Worm (Caenorhabditis elegans) whole organism, young adult: ENCODE data around the gene F35C5.1.

Source experiments
- B0035.1 ChIP-seq: sonication (generic microtip); optimal IDR thresholded peaks from 2 replicates; lab custom pipeline; 2016; ENCODE audit warnings: missing genetic modification characterization, mild to moderate bottlenecking, missing compliant biosample characterization, missing genotype, missing genetic modification reagents
- C17E4.6 ChIP-seq: fragments of 200-800 bp; sonication (Bioruptor generic); IDR thresholded peaks from 2 replicates; pipeline ENCODE4 v1.3.6; 2022; ENCODE audit warnings: missing genetic modification reagents, missing genetic modification characterization, missing compliant biosample characterization
- F10E7.11 ChIP-seq: sonication (generic microtip); optimal IDR thresholded peaks from 2 replicates; lab custom pipeline; 2017; ENCODE audit warnings: mild to moderate bottlenecking, missing genetic modification characterization, moderate library complexity, missing compliant biosample characterization
- F22D6.2 ChIP-seq: sonication (generic microtip); optimal IDR thresholded peaks from 2 replicates; lab custom pipeline; 2016; ENCODE audit warnings: mild to moderate bottlenecking, missing genetic modification characterization, missing compliant biosample characterization
- F37B4.10 ChIP-seq: fragments of 200-800 bp; sonication (Bioruptor generic); IDR thresholded peaks from 2 replicates; pipeline ENCODE4 v1.3.6; 2022; ENCODE audit warnings: missing genetic modification characterization, missing compliant biosample characterization
- F49E8.2 ChIP-seq: sonication (generic microtip); optimal IDR thresholded peaks from 3 replicates; lab custom pipeline; 2017; ENCODE audit warnings: missing genetic modification characterization, mild to moderate bottlenecking, missing compliant biosample characterization, antibody characterized with exemption, moderate library complexity; ENCODE audit not compliant: insufficient read depth
- T07F8.4 ChIP-seq: sonication (generic microtip); optimal IDR thresholded peaks from 2 replicates; lab custom pipeline; 2016; ENCODE audit warnings: mild to moderate bottlenecking, missing genetic modification characterization, moderate library complexity, missing compliant biosample characterization
- Y53F4B.3 ChIP-seq: fragments of 200-800 bp; sonication (Bioruptor generic); IDR thresholded peaks from 2 replicates; pipeline ENCODE4 v1.3.6; 2022; ENCODE audit warnings: missing genetic modification reagents, missing genetic modification characterization, missing compliant biosample characterization
- Y95B8A.8 ChIP-seq: fragments of 200-800 bp; sonication (Bioruptor generic); IDR thresholded peaks from 2 replicates; pipeline ENCODE4 v1.3.6; 2022; ENCODE audit warnings: missing genetic modification reagents, missing genetic modification characterization, missing compliant biosample characterization
- ama-1 ChIP-seq, 3 experiments: fragments of 150-350 bp in 1 of 3; sonication (generic microtip) in 2 of 3; optimal IDR thresholded peaks; 2 replicates each; lab custom pipeline; 2014 to 2018; ENCODE audit warnings: missing biosample characterization in 2 of 3, missing genetic modification characterization in 2 of 3, missing genetic modification reagents in 2 of 3
- athp-1 ChIP-seq: sonication (generic microtip); optimal IDR thresholded peaks from 2 replicates; lab custom pipeline; 2017; ENCODE audit warnings: mild to moderate bottlenecking, missing genetic modification characterization, missing compliant biosample characterization
- attf-3 ChIP-seq: fragments of 200-800 bp; sonication (Bioruptor generic); conservative IDR thresholded peaks from 2 replicates; pipeline ENCODE4 v1.3.6; 2022; ENCODE audit warnings: missing genetic modification reagents, missing genetic modification characterization, missing compliant biosample characterization
- attf-5 ChIP-seq: fragments of 200-800 bp; sonication (Bioruptor generic); optimal IDR thresholded peaks from 2 replicates; lab custom pipeline; 2018; ENCODE audit warnings: mild to moderate bottlenecking, missing genetic modification characterization, missing compliant biosample characterization
- ccch-3 ChIP-seq: fragments of 200-800 bp; sonication (Bioruptor generic); optimal IDR thresholded peaks from 2 replicates; lab custom pipeline; 2018; ENCODE audit warnings: mild to moderate bottlenecking, missing genetic modification characterization, missing compliant biosample characterization
- cebp-2 ChIP-seq: fragments of 200-800 bp; sonication (Bioruptor generic); IDR thresholded peaks from 2 replicates; pipeline ENCODE4 v1.3.6; 2022; ENCODE audit warnings: missing genetic modification characterization, missing compliant biosample characterization
- ceh-27 ChIP-seq: fragments of 200-800 bp; sonication (Bioruptor generic); optimal IDR thresholded peaks from 2 replicates; lab custom pipeline; 2018; ENCODE audit warnings: mild to moderate bottlenecking, missing genetic modification characterization, moderate library complexity, missing compliant biosample characterization
- ceh-40 ChIP-seq: fragments of 200-800 bp; sonication (Bioruptor generic); IDR thresholded peaks from 2 replicates; pipeline ENCODE4 v1.3.6; 2022; ENCODE audit warnings: missing genetic modification characterization, missing compliant biosample characterization
- chd-7 ChIP-seq: sonication (generic microtip); optimal IDR thresholded peaks from 2 replicates; lab custom pipeline; 2016; ENCODE audit warnings: mild to moderate bottlenecking, missing genetic modification characterization, moderate library complexity, missing compliant biosample characterization
- die-1 ChIP-seq: sonication (generic microtip); optimal IDR thresholded peaks from 2 replicates; lab custom pipeline; 2016; ENCODE audit warnings: missing genotype, mild to moderate bottlenecking, missing genetic modification characterization, missing compliant biosample characterization
- dox-1 ChIP-seq: fragments of 200-800 bp; sonication (Bioruptor generic); IDR thresholded peaks from 2 replicates; pipeline ENCODE4 v1.3.6; 2022; ENCODE audit warnings: missing genetic modification reagents, missing genetic modification characterization, missing compliant biosample characterization
- efl-1 ChIP-seq: fragments of 150-350 bp; optimal IDR thresholded peaks from 2 replicates; lab custom pipeline; 2014; ENCODE audit warnings: missing biosample characterization, missing genetic modification reagents, missing genetic modification characterization
- egl-18 ChIP-seq: fragments of 200-800 bp; sonication (Bioruptor generic); IDR thresholded peaks from 2 replicates; pipeline ENCODE4 v1.3.6; 2022; ENCODE audit warnings: missing genetic modification reagents, missing genetic modification characterization, missing compliant biosample characterization
- egl-44 ChIP-seq: fragments of 200-800 bp; sonication (Bioruptor generic); IDR thresholded peaks from 2 replicates; pipeline ENCODE4 v1.3.6; 2022; ENCODE audit warnings: missing genetic modification reagents, missing genetic modification characterization, missing compliant biosample characterization
- ekl-4 ChIP-seq: fragments of 200-800 bp; sonication (Bioruptor generic); IDR thresholded peaks from 2 replicates; pipeline ENCODE4 v1.3.6; 2022; ENCODE audit warnings: missing genetic modification reagents, missing genetic modification characterization, missing compliant biosample characterization
- gei-17 ChIP-seq: fragments of 200-800 bp; sonication (Bioruptor generic); optimal IDR thresholded peaks from 2 replicates; lab custom pipeline; 2018; ENCODE audit warnings: mild to moderate bottlenecking, missing genetic modification characterization, missing compliant biosample characterization
- hlh-12 ChIP-seq: sonication (generic microtip); optimal IDR thresholded peaks from 2 replicates; lab custom pipeline; 2016; ENCODE audit warnings: missing genetic modification characterization, missing compliant biosample characterization
- hmg-1.2 ChIP-seq: fragments of 200-800 bp; sonication (Bioruptor generic); IDR thresholded peaks from 2 replicates; pipeline ENCODE4 v1.3.6; 2022; ENCODE audit warnings: missing genetic modification reagents, missing genetic modification characterization, missing compliant biosample characterization
- let-607 ChIP-seq, 2 experiments: fragments of 200-800 bp in 1 of 2; sonication (Bioruptor generic) in 1 of 2; sonication (generic microtip) in 1 of 2; optimal IDR thresholded peaks; 2 replicates each; lab custom pipeline; 2016 to 2018; ENCODE audit warnings: mild to moderate bottlenecking in 2 of 2, missing compliant biosample characterization in 2 of 2, missing genetic modification characterization in 2 of 2, moderate library complexity in 2 of 2, missing genotype in 1 of 2
- lir-1 ChIP-seq: fragments of 200-800 bp; sonication (Bioruptor generic); conservative IDR thresholded peaks from 2 replicates; pipeline ENCODE4 v1.3.6; 2022; ENCODE audit warnings: missing genetic modification reagents, missing genetic modification characterization, missing compliant biosample characterization
- madf-10 ChIP-seq: sonication (generic microtip); optimal IDR thresholded peaks from 2 replicates; lab custom pipeline; 2016; ENCODE audit warnings: mild to moderate bottlenecking, missing genetic modification characterization, missing compliant biosample characterization
- nfya-1 ChIP-seq: sonication (generic microtip); optimal IDR thresholded peaks from 2 replicates; lab custom pipeline; 2017; ENCODE audit warnings: antibody characterized with exemption, missing compliant biosample characterization, missing genetic modification characterization, borderline replicate concordance; ENCODE audit not compliant: insufficient read depth
- rpc-1 ChIP-seq, 2 experiments: fragments of 150-350 bp in 1 of 2; sonication (generic microtip) in 1 of 2; optimal IDR thresholded peaks; 2 replicates each; lab custom pipeline; 2014 to 2018; ENCODE audit warnings: missing biosample characterization in 1 of 2, missing genetic modification characterization in 1 of 2, missing genetic modification reagents in 1 of 2, missing genotype in 1 of 2
- sea-2 ChIP-seq: fragments of 200-800 bp; sonication (Bioruptor generic); IDR thresholded peaks from 2 replicates; pipeline ENCODE4 v1.3.6; 2022; ENCODE audit warnings: missing genetic modification characterization, missing compliant biosample characterization
- snpc-3.4 ChIP-seq: sonication (generic microtip); optimal IDR thresholded peaks from 2 replicates; lab custom pipeline; 2017; ENCODE audit warnings: missing genetic modification characterization, mild to moderate bottlenecking, missing compliant biosample characterization, antibody characterized with exemption, moderate library complexity, missing genotype, missing genetic modification reagents
- snpc-4 ChIP-seq, 5 experiments: fragments of 150-350 bp in 1 of 5; sonication (generic microtip) in 4 of 5; optimal IDR thresholded peaks; 2 replicates each; lab custom pipeline; 2014 to 2018; ENCODE audit warnings: missing genetic modification characterization in 5 of 5, missing biosample characterization in 3 of 5, antibody characterized with exemption in 2 of 5, mild to moderate bottlenecking in 2 of 5, missing compliant biosample characterization in 2 of 5, missing genotype in 2 of 5, moderate library complexity in 2 of 5, missing genetic modification reagents in 1 of 5
- somi-1 ChIP-seq: fragments of 200-800 bp; sonication (Bioruptor generic); optimal IDR thresholded peaks from 2 replicates; lab custom pipeline; 2018; ENCODE audit warnings: mild to moderate bottlenecking, missing genetic modification characterization, missing compliant biosample characterization
- sptf-2 ChIP-seq: fragments of 200-800 bp; sonication (Bioruptor generic); optimal IDR thresholded peaks from 2 replicates; lab custom pipeline; 2018; ENCODE audit warnings: mild to moderate bottlenecking, missing genetic modification characterization, missing compliant biosample characterization
- unc-62 ChIP-seq: fragments of 150-350 bp; optimal IDR thresholded peaks from 2 replicates; lab custom pipeline; 2014; ENCODE audit warnings: missing biosample characterization, missing genetic modification reagents, missing genetic modification characterization
- zfh-2 ChIP-seq: fragments of 200-800 bp; sonication (Bioruptor generic); conservative IDR thresholded peaks from 2 replicates; pipeline ENCODE4 v1.3.6; 2022; ENCODE audit warnings: missing genetic modification reagents, missing genetic modification characterization, missing compliant biosample characterization
- ztf-18 ChIP-seq: sonication (generic microtip); optimal IDR thresholded peaks from 2 replicates; lab custom pipeline; 2016; ENCODE audit warnings: missing genotype, mild to moderate bottlenecking, missing genetic modification characterization, missing compliant biosample characterization
- ztf-25 ChIP-seq: fragments of 200-800 bp; sonication (Bioruptor generic); IDR thresholded peaks from 2 replicates; pipeline ENCODE4 v1.3.6; 2022; ENCODE audit warnings: missing genetic modification reagents, missing genetic modification characterization, missing compliant biosample characterization
- ztf-3 ChIP-seq: fragments of 200-800 bp; sonication (Bioruptor generic); optimal IDR thresholded peaks from 2 replicates; lab custom pipeline; 2018; ENCODE audit warnings: mild to moderate bottlenecking, missing genetic modification characterization, missing compliant biosample characterization
- ztf-6 ChIP-seq: fragments of 200-800 bp; sonication (Bioruptor generic); IDR thresholded peaks from 2 replicates; pipeline ENCODE4 v1.3.6; 2022; ENCODE audit warnings: missing genetic modification reagents, missing genetic modification characterization, missing compliant biosample characterization

The F35C5.1 gene

ce11 chrII:12840057-12840456 lies 40.5 kb upstream of the F35C5.1 start, which contains the start of gene lgc-35:
Gene lgc-35 (minus strand): TSS chrII:12840157.
- no peak for TF ChIP-seq die-1 (tag; lab: Kevin White, UChicago)
- TF ChIP-seq chd-7 (tag; lab: Kevin White, UChicago): no peak
- no peak for TF ChIP-seq ceh-40 (GFP tag; lab: Robert Waterston, UW)
- no peak for TF ChIP-seq cebp-2 (GFP tag; lab: Robert Waterston, UW)
- no peak for TF ChIP-seq efl-1 (GFP tag; lab: Kevin White, UChicago)
- no peak for TF ChIP-seq ztf-6 (GFP tag; lab: Robert Waterston, UW)
- no peak for TF ChIP-seq ccch-3 (GFP tag; lab: Kevin White, UChicago)
- no peak for TF ChIP-seq B0035.1 (tag; lab: Kevin White, UChicago)
- TF ChIP-seq Y95B8A.8 (GFP tag; lab: Robert Waterston, UW): no peak
- TF ChIP-seq F49E8.2 (tag; lab: Kevin White, UChicago): no peak
- no peak for TF ChIP-seq ceh-27
- no peak for TF ChIP-seq madf-10
- no peak for TF ChIP-seq ztf-25
- no peak for TF ChIP-seq hlh-12 (tag; lab: Kevin White, UChicago)
- no peak for TF ChIP-seq F22D6.2 (tag; lab: Kevin White, UChicago)

ce11 chrII:12847736-12848135 lies 32.9 kb upstream of the F35C5.1 start, which contains the start of gene pes-10:
Gene pes-10 (minus strand): TSS chrII:12847836.
- TF ChIP-seq Y53F4B.3 (GFP tag; lab: Robert Waterston, UW) (no peak), unc-62 (GFP tag; lab: Kevin White, UChicago) (no peak), zfh-2 (GFP tag; lab: Robert Waterston, UW) (no peak), ztf-18 (tag; lab: Kevin White, UChicago) (no peak), egl-44 (GFP tag; lab: Robert Waterston, UW) (no peak), rpc-1 (optimal IDR thresholded peaks at IDR 0.05; lab: Kevin White, UChicago) (no peak), rpc-1 (tag; optimal IDR thresholded peaks at IDR 0.05; lab: Kevin White, UChicago) (no peak), athp-1 (tag; lab: Kevin White, UChicago) (no peak), nfya-1 (no peak), ekl-4 (GFP tag; lab: Robert Waterston, UW) (no peak), C17E4.6 (GFP tag; lab: Robert Waterston, UW) (no peak), attf-5 (GFP tag; lab: Kevin White, UChicago) (no peak), T07F8.4 (tag; lab: Kevin White, UChicago) (no peak), F10E7.11 (tag; lab: Kevin White, UChicago) (no peak), snpc-4 (GFP tag; optimal IDR thresholded peaks at IDR 0.05; lab: Kevin White, UChicago) (no peak), snpc-4 (tag; optimal IDR thresholded peaks at IDR 0.05; lab: Kevin White, UChicago) (no peak)

- TF ChIP-seq efl-1 (GFP tag; lab: Kevin White, UChicago) (no peak), dox-1 (no peak), gei-17 (no peak), egl-18 (no peak), lir-1 (GFP tag; lab: Robert Waterston, UW) (no peak), let-607 (tag; optimal IDR thresholded peaks at IDR 0.05; lab: Kevin White, UChicago) (no peak), sptf-2 (GFP tag; lab: Kevin White, UChicago) (no peak), F37B4.10 (GFP tag; lab: Robert Waterston, UW) (no peak), ama-1 (optimal IDR thresholded peaks at IDR 0.05; lab: Kevin White, UChicago) (no peak), ama-1 (GFP tag; optimal IDR thresholded peaks at IDR 0.05; lab: Kevin White, UChicago) (no peak), snpc-3.4 (no peak), attf-3 (no peak), sea-2 (GFP tag; lab: Robert Waterston, UW) (no peak), cebp-2 (GFP tag; lab: Robert Waterston, UW) (no peak), hmg-1.2 (no peak), ztf-3 (GFP tag; lab: Kevin White, UChicago) (no peak), somi-1 (GFP tag; lab: Kevin White, UChicago) (no peak)
Measured at ce11 chrII:12850129-12850528, 30.5 kb upstream of the F35C5.1 start, which contains the start of gene Y46G5A.28. Gene Y46G5A.28 (plus strand): TSS chrII:12850429.
